Worm (Caenorhabditis elegans): ENCODE data around the gene ZK1320.5.
A peak's percentile ranks its signal among the peaks of the same experiment; 100 is the strongest.

The ZK1320.5 gene

DNA sequence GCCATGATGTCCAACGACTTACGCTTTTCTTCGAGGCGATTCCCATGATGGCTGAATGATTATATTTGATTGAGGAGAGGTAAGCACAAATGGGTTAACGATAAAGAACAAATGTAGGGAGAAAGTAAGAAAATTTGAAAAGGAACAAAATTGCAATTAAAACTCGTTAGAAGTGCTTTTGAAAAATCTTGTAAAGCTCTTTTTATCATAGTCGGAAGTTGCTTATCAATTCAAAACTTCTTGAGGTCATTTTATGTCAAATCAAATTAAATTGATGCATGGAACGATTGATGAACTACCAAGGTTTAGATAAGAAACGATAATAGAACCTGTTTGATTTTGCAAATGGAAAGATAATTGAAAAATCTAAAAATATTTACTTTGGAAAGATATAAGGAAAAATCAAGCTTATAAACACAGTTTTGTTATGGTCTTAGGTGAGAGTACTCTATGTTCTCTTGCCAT, 43.4 kb upstream of the ZK1320.5 start, which contains the start of gene glt-5:
Gene glt-5, minus strand, starts transcription at position 51 of the 465 bp plus-strand sequence.
- TF ChIP-seq egl-44 (GFP tag; IDR thresholded peaks at IDR 0.05) (no peak), F39B2.1 (GFP tag; IDR thresholded peaks at IDR 0.05) (no peak), rpc-1 (optimal IDR thresholded peaks at IDR 0.05) (no peak), rpc-1 (tag; optimal IDR thresholded peaks at IDR 0.05) (no peak), somi-1 (GFP tag; optimal IDR thresholded peaks at IDR 0.05) (no peak), chd-7 (tag; optimal IDR thresholded peaks at IDR 0.05) (no peak), unc-62 (GFP tag; optimal IDR thresholded peaks at IDR 0.05) (no peak), repo-1 (tag; optimal IDR thresholded peaks at IDR 0.05) (no peak), efl-1 (GFP tag; optimal IDR thresholded peaks at IDR 0.05) (no peak), ama-1 (optimal IDR thresholded peaks at IDR 0.05) (no peak), ama-1 (GFP tag; optimal IDR thresholded peaks at IDR 0.05) (no peak), snpc-1.1 (tag; optimal IDR thresholded peaks at IDR 0.05; ENCODE audit: insufficient read depth) (no peak), F49E8.2 (tag; optimal IDR thresholded peaks at IDR 0.05; ENCODE audit: insufficient read depth) (no peak), nhr-120 (GFP tag; IDR thresholded peaks at IDR 0.05) (no peak), ccch-3 (GFP tag; optimal IDR thresholded peaks at IDR 0.05) (no peak), lir-1 (GFP tag; conservative IDR thresholded peaks at IDR 0.05) (no peak), attf-5 (GFP tag; optimal IDR thresholded peaks at IDR 0.05) (no peak), dpl-1 (GFP tag; optimal IDR thresholded peaks at IDR 0.05) (no peak), F55B11.4 (tag; optimal IDR thresholded peaks at IDR 0.05; ENCODE audit: borderline replicate concordance, insufficient read depth) (no peak)

ce11 chrII:9706207-9706606, 40.7 kb upstream of the ZK1320.5 start, which contains the start of gene Y53C12A.3:
Gene Y53C12A.3 (minus strand): TSS chrII:9706240.
- TF ChIP-seq T07F8.4 (tag; optimal IDR thresholded peaks at IDR 0.05) (no peak), F55B11.4 (tag; optimal IDR thresholded peaks at IDR 0.05; ENCODE audit: borderline replicate concordance, insufficient read depth) (no peak), aptf-3 (GFP tag; IDR thresholded peaks at IDR 0.05) (no peak), F23B12.7 (tag; optimal IDR thresholded peaks at IDR 0.05; ENCODE audit: insufficient read depth) (peak; percentile 32), let-607 (tag; optimal IDR thresholded peaks at IDR 0.05) (no peak), efl-1 (GFP tag; optimal IDR thresholded peaks at IDR 0.05) (peak; percentile 43), cebp-2 (GFP tag; IDR thresholded peaks at IDR 0.05) (no peak), lin-54 (GFP tag; optimal IDR thresholded peaks at IDR 0.05) (peak; percentile 79), zfh-2 (GFP tag; conservative IDR thresholded peaks at IDR 0.05) (no peak), lin-35 (GFP tag; optimal IDR thresholded peaks at IDR 0.05) (peak in 1 of 3 experiments; percentile 72), ZK185.1 (tag; optimal IDR thresholded peaks at IDR 0.05; ENCODE audit: poor library complexity, severe bottlenecking) (no peak), ztf-6 (GFP tag; IDR thresholded peaks at IDR 0.05) (no peak), dpl-1 (GFP tag; optimal IDR thresholded peaks at IDR 0.05) (peak; percentile 8), B0336.3 (GFP tag; IDR thresholded peaks at IDR 0.05) (no peak), snpc-1.3 (tag; optimal IDR thresholded peaks at IDR 0.05; ENCODE audit: insufficient read depth) (no peak), mcd-1 (GFP tag; IDR thresholded peaks at IDR 0.05) (peak; percentile 78)

DNA sequence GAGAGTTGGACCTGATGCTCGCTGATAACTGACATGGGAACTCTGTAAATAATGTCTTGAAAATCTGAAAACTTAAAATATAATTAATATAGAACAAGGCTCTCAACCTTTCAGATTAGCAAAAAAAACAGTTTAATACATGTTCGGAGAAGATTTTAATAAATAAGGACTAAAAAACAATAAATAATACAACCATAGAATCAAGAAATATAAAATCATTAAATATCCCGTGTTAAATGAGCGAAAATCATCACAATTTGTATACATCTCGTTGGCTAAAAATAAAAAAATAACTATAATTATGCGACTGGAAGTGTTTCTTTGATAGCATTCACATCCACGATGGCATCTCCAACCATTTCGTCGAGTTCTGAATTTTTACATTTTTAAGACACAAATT, 39.3 kb upstream of the ZK1320.5 start, which contains the start of gene Y53C12A.10:
Gene Y53C12A.10, minus strand, starts transcription at position 101 of the 400 bp plus-strand sequence.
- TF ChIP-seq ama-1 (optimal IDR thresholded peaks at IDR 0.05), result no peak
- peak in 1 of 2 experiments; percentile 10 for TF ChIP-seq ama-1 (GFP tag; optimal IDR thresholded peaks at IDR 0.05)
- TF ChIP-seq unc-130 (GFP tag; optimal IDR thresholded peaks at IDR 0.05), result no peak

- TF ChIP-seq ama-1 (optimal IDR thresholded peaks at IDR 0.05) (no peak), ama-1 (GFP tag; optimal IDR thresholded peaks at IDR 0.05) (peak in 1 of 2 experiments; percentile 10), nhr-120 (GFP tag; IDR thresholded peaks at IDR 0.05) (no peak)
Measured at ce11 chrII:9703601-9704000, 38.1 kb upstream of the ZK1320.5 start, which contains the start of gene mop-25.2. Gene mop-25.2 (minus strand): TSS chrII:9703701.
